Worm (Caenorhabditis elegans) whole organism, L3 larva: ENCODE measurements around the gene C55A1.7.

Source experiments
- ama-1 ChIP-seq: fragments of 150-350 bp; optimal IDR thresholded peaks from 2 replicates; lab custom pipeline; 2018
- ceh-28 ChIP-seq: fragments of 150-350 bp; optimal IDR thresholded peaks from 2 replicates; lab custom pipeline; 2014; ENCODE audit warnings: missing biosample characterization, missing genetic modification reagents, missing genetic modification characterization
- elt-2 ChIP-seq: sonication (generic microtip); optimal IDR thresholded peaks from 2 replicates; lab custom pipeline; 2016; ENCODE audit warnings: missing genetic modification reagents, mild to moderate bottlenecking, missing genetic modification characterization, missing compliant biosample characterization
- hmg-11 ChIP-seq: sonication (generic microtip); optimal IDR thresholded peaks from 2 replicates; lab custom pipeline; 2016; ENCODE audit warnings: missing genetic modification characterization, missing compliant biosample characterization
- lin-39 ChIP-seq: fragments of 150-350 bp; optimal IDR thresholded peaks from 2 replicates; lab custom pipeline; 2018; ENCODE audit warnings: missing biosample characterization, missing genetic modification reagents, missing genetic modification characterization
- nhr-11 ChIP-seq: fragments of 150-350 bp; optimal IDR thresholded peaks from 2 replicates; lab custom pipeline; 2014; ENCODE audit warnings: missing biosample characterization, missing genetic modification characterization
- nhr-28 ChIP-seq: fragments of 150-350 bp; optimal IDR thresholded peaks from 2 replicates; lab custom pipeline; 2014; ENCODE audit warnings: missing biosample characterization, missing genetic modification characterization
- pqm-1 ChIP-seq: fragments of 150-350 bp; optimal IDR thresholded peaks from 2 replicates; lab custom pipeline; 2017; ENCODE audit warnings: missing biosample characterization, missing genetic modification characterization, inconsistent platforms
- skn-1 ChIP-seq: fragments of 150-350 bp; optimal IDR thresholded peaks from 2 replicates; lab custom pipeline; 2014; ENCODE audit warnings: missing biosample characterization, missing genetic modification characterization
- tbx-2 ChIP-seq: sonication (generic microtip); optimal IDR thresholded peaks from 2 replicates; lab custom pipeline; 2016; ENCODE audit warnings: mild to moderate bottlenecking, missing genetic modification characterization, missing compliant biosample characterization
- zag-1 ChIP-seq: fragments of 150-350 bp; optimal IDR thresholded peaks from 2 replicates; lab custom pipeline; 2014; ENCODE audit warnings: missing biosample characterization, missing genetic modification characterization

DNA sequence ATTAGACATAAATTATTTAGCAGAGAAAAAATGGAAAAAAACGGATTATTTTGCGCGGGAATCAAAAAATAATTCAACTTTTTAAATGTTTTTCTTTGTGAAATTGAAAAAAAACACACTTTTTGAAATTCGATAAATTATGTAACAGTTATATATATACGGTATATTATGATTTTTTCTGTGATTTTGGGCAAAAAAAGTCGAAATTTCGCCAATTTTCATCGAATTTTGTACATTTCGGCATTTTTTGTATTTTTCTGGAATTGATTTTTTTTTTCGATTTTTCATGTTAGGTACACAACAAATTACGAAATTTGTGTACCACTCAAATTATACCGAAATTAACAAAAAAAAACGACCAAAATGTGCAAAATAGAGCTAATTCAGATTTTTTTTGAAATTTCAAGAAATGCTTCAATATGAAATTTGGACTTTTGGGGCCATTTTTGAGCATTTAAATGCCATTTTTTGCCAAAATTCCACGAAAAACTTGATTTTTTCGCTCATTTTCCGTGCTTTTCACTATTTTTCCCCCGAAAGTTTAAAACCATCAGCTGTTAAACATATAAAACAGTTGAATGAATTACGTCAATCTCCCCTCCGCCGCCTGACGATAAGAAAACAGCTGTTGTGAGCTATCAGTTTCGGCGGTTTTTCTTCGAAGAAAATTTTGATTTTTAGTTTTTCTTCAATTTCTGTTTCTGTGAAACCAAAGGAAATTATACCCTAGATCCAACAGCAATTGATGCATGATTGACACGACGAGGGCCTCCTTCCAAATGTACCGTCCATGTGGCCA is 11.0 kb upstream of the C55A1.7 start:
- TF ChIP-seq elt-2 (tag; lab: Kevin White, UChicago) = peak; percentile 16
- TF ChIP-seq nhr-28 (tag; lab: Kevin White, UChicago) = no peak
- TF ChIP-seq tbx-2 = no peak
- no peak for TF ChIP-seq hmg-11 (tag; lab: Kevin White, UChicago)
- no peak for TF ChIP-seq lin-39
- no peak for TF ChIP-seq zag-1
- no peak for TF ChIP-seq nhr-11
- no peak for TF ChIP-seq ceh-28 (tag; lab: Kevin White, UChicago)
- no peak for TF ChIP-seq ama-1 (lab: Kevin White, UChicago)
- no peak for TF ChIP-seq pqm-1 (tag; lab: Kevin White, UChicago)
- TF ChIP-seq skn-1 = no peak
